Fruit fly (Drosophila melanogaster): ENCODE measurements around the gene CG12607.

The CG12607 gene

dm6 chr3L:4445824-4446223 is 549 bp upstream of the CG12607 start:
- TF ChIP-seq Eip78C (GFP tag) (peak; percentile 6), Hr39 (GFP tag; optimal IDR thresholded peaks at IDR 0.05) (no peak)

DNA sequence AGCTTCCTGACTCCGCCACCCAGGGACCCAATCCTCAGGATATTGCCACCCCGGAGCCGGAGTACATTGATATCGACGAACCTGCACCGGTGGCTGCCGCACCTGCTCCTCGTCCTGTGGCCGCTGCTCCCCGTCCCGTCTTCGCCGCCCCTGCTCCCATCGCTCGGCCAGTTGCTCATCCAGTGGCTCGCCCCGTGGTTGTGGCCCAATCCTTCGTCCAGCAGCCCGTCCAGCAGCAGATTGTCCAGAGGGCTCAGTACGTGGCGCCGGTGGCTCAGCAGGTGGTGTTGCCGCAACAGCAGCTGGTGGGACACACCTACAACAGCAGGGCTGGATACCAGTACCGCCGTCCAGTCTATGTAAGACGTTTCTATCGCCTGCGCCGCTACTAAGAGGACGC is 856 bp downstream of the CG12607 start:
- no peak for TF ChIP-seq CG11762 (GFP tag; optimal IDR thresholded peaks at IDR 0.05; ENCODE audit: insufficient read depth)
- TF ChIP-seq pdm3 (GFP tag; optimal IDR thresholded peaks at IDR 0.05), result no peak
- no peak for TF ChIP-seq Sox102F (GFP tag; optimal IDR thresholded peaks at IDR 0.05)
- TF ChIP-seq CG16779 (tag; optimal IDR thresholded peaks at IDR 0.05), result no peak
- TF ChIP-seq Eip75B (GFP tag; optimal IDR thresholded peaks at IDR 0.05), result no peak
- no peak for TF ChIP-seq dac (GFP tag; optimal IDR thresholded peaks at IDR 0.05)
- no peak for TF ChIP-seq Sox15 (GFP tag; optimal IDR thresholded peaks at IDR 0.05)
- no peak for TF ChIP-seq CG6792 (GFP tag; optimal IDR thresholded peaks at IDR 0.05)
- no peak for TF ChIP-seq fkh (GFP tag; optimal IDR thresholded peaks at IDR 0.05)

DNA sequence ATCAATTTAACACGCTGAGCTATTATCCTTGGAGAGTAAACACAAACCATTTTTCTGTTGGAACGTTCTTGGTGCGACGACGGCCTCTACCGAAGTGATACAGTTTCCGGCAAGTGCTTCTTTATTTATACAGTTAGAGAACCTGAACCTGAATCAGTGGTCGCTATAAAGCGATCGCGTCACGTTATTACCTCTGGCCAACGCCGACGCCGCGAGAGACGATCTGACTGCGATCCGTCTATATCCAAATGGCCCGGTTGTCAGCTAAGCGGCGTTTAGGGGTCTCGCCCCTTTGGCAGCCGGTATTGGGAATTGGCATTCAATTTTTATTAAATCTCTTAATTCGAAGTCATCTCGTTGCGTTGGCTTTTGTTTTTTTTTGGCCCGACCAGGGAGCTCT is 11.7 kb downstream of the CG12607 start, which contains the start of gene CG11345:
Gene CG11345, minus strand, starts transcription at position 101 of the 400 bp plus-strand sequence.
- TF ChIP-seq Ets21C (GFP tag; optimal IDR thresholded peaks at IDR 0.05) (no peak), CG3919 (GFP tag; optimal IDR thresholded peaks at IDR 0.05) (no peak), Blimp-1 (GFP tag; optimal IDR thresholded peaks at IDR 0.05) (no peak), topi (GFP tag; optimal IDR thresholded peaks at IDR 0.05) (no peak), spab (GFP tag; optimal IDR thresholded peaks at IDR 0.05) (no peak)

- TF ChIP-seq CG1621 (tag; optimal IDR thresholded peaks at IDR 0.05) (no peak), Sox102F (GFP tag; optimal IDR thresholded peaks at IDR 0.05) (no peak), cyc (GFP tag; optimal IDR thresholded peaks at IDR 0.05) (no peak), net (GFP tag; optimal IDR thresholded peaks at IDR 0.05) (no peak), topi (GFP tag; optimal IDR thresholded peaks at IDR 0.05) (no peak)
Observed at dm6 chr3L:4460307-4461088, 14.1 kb downstream of the CG12607 start, which contains the start of gene CG15022. TSS of gene CG15022 (minus strand) at chr3L:4460317.

DNA sequence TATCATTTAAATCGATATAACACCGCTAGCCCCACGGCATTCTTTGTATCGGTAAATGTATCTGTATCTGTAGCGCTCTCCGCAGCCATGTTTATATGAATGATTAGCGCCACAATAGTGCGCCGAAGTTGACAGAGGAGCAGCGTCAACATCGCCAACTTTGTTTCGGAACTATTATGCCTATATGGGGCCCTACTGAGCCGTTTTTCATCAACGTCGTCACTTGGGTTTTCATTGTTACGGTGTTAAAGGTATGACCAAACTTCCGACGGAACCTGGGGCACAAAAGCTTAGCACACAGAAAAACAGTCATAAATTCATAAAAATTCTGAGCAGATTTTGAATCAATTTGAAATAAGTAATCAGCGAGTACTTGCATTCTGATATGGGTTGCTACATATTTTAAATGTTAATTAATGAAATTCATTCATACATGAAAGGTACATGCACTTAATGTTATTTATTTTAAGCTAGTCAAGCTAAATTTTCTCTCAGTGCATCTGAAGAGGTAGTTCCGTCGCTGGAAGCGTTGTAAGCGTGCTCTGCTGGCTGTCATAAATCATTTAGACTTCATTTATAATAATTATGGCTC is 15.2 kb downstream of the CG12607 start, which contains the start of gene CG15023:
Gene CG15023, minus strand, starts transcription at position 51 of the 592 bp plus-strand sequence.
- no peak for TF ChIP-seq cyc (GFP tag; optimal IDR thresholded peaks at IDR 0.05)
- TF ChIP-seq Eip78C (GFP tag), result peak; percentile 61

DNA sequence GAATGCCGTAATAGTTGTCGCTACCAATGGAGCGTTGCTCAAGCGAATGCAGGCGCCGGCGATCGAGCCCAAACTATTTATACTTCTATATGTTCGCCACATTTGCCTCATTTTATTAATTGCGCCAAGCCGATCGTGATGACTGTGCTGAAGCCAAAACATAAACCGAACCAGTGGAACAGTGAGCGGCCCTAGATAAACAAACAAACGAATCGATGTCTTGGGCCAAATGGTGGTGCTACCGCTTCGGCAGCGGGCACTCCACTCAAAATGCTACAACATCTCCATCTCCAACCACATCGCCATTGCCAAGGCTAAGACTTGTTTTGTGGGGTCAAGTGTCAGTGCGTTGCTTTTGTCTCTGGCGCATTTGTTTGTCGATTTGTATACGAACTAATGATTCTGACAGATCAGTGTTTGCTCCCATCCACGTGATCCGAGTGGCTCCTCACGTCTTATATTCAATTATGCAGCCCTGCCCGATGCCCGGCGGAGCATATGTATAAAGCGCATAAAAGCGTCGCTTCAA is 17.5 kb downstream of the CG12607 start, which contains the start of gene CG15024:
Gene CG15024, minus strand, starts transcription at position 51 of the 529 bp plus-strand sequence.
- TF ChIP-seq ss (GFP tag; optimal IDR thresholded peaks at IDR 0.05) (no peak), CG11294 (GFP tag; IDR thresholded peaks at IDR 0.05) (no peak), achi (GFP tag; optimal IDR thresholded peaks at IDR 0.05) (no peak), CG7368 (GFP tag; optimal IDR thresholded peaks at IDR 0.05) (no peak), CG11902 (GFP tag; optimal IDR thresholded peaks at IDR 0.05) (no peak), dac (GFP tag; optimal IDR thresholded peaks at IDR 0.05) (no peak), CG8119 (GFP tag; IDR thresholded peaks at IDR 0.05) (no peak)

DNA sequence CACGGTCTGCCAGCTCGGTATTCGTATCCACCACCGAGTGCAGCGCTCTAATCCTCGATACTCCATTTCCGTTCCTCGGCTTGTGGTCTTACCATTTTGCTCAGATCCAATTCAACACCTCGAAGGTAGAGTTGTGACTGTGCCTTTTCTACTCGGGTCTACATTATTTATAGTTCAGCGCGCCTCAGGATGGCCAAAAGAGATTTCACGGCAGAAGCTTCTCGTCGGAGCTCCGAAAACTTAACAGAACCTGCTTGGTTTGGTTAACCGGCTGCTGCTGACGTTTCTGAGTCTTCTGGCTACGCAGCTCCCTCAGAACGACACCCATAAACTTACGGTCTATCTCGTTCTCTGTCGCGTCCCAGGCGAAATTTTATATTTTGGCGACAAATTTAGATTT is 20.2 kb downstream of the CG12607 start, which contains the start of gene CG32241:
Gene CG32241, minus strand, starts transcription at position 101 of the 400 bp plus-strand sequence.
- TF ChIP-seq CG6854 (GFP tag; optimal IDR thresholded peaks at IDR 0.05) (no peak), CG3032 (tag; optimal IDR thresholded peaks at IDR 0.05) (no peak), CG16779 (tag; optimal IDR thresholded peaks at IDR 0.05) (no peak), ss (GFP tag; optimal IDR thresholded peaks at IDR 0.05) (no peak), Hr4 (GFP tag; optimal IDR thresholded peaks at IDR 0.05) (no peak), Hr38 (GFP tag; optimal IDR thresholded peaks at IDR 0.05) (no peak), lz (GFP tag; optimal IDR thresholded peaks at IDR 0.05) (no peak), CG8319 (GFP tag; optimal IDR thresholded peaks at IDR 0.05) (no peak), Lpt (GFP tag; optimal IDR thresholded peaks at IDR 0.05) (no peak), CG3919 (GFP tag; optimal IDR thresholded peaks at IDR 0.05) (no peak), spab (GFP tag; optimal IDR thresholded peaks at IDR 0.05) (no peak), CG7368 (GFP tag; optimal IDR thresholded peaks at IDR 0.05) (no peak), OdsH (GFP tag; optimal IDR thresholded peaks at IDR 0.05) (no peak), net (GFP tag; optimal IDR thresholded peaks at IDR 0.05) (no peak), CG11294 (GFP tag; IDR thresholded peaks at IDR 0.05) (no peak), CG1621 (tag; optimal IDR thresholded peaks at IDR 0.05) (no peak), svp (GFP tag) (no peak), esn (GFP tag; optimal IDR thresholded peaks at IDR 0.05) (no peak), Sox15 (GFP tag; optimal IDR thresholded peaks at IDR 0.05) (no peak), fd85E (GFP tag; optimal IDR thresholded peaks at IDR 0.05) (no peak)
